Worm (Caenorhabditis elegans) whole organism, L1 larva: ENCODE data around the gene srxa-13.

Experiments
- ceh-82 ChIP-seq, 3 experiments: fragments of 150-350 bp in 1 of 3; sonication (generic microtip) in 2 of 3; optimal IDR thresholded peaks; 2 replicates each; lab custom pipeline; 2014 to 2017; ENCODE audit warnings: missing biosample characterization in 3 of 3, missing genetic modification characterization in 3 of 3
- dsc-1 ChIP-seq: sonication (generic microtip); optimal IDR thresholded peaks from 2 replicates; lab custom pipeline; 2016; ENCODE audit warnings: mild to moderate bottlenecking, missing genetic modification characterization, missing compliant biosample characterization
- lsy-2 ChIP-seq, 2 experiments: fragments of 150-350 bp; optimal IDR thresholded peaks; 2 replicates each; lab custom pipeline; 2014; ENCODE audit warnings: missing biosample characterization in 2 of 2, missing genetic modification characterization in 2 of 2
- mdl-1 ChIP-seq, 2 experiments: fragments of 150-350 bp; optimal IDR thresholded peaks; 2 replicates each; lab custom pipeline; 2014 to 2017; ENCODE audit warnings: missing biosample characterization in 2 of 2, missing genetic modification characterization in 2 of 2, inconsistent platforms in 1 of 2
- tbx-2 ChIP-seq: sonication (generic microtip); optimal IDR thresholded peaks from 2 replicates; lab custom pipeline; 2016; ENCODE audit warnings: missing genetic modification characterization, missing compliant biosample characterization
- unc-62 ChIP-seq: fragments of 150-350 bp; optimal IDR thresholded peaks from 2 replicates; lab custom pipeline; 2014; ENCODE audit warnings: missing biosample characterization, missing genetic modification reagents, missing genetic modification characterization

DNA sequence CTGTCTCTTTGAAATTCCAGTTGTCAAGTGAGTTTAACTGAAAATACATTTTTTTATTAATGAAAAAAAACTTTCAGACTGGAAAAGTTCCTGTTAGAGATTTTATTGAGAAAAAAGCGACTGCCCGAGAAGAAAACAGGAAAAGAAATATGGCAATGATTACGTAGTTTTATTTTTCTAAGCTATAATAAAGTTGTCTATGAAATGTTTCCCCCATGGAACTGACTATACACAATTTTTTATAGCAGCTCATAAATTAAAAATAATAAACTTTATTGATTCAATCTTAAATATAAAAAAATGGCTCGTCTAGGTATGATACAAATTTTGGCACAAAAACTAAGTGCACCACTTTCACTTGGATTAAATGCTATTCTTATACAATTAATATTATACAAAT is 27.1 kb upstream of the srxa-13 start, which contains the start of gene C06B3.1:
- no peak for TF ChIP-seq unc-62 (GFP tag; lab: Kevin White, UChicago)
- TF ChIP-seq mdl-1 (tag; optimal IDR thresholded peaks at IDR 0.05; lab: Kevin White, UChicago): no peak
- TF ChIP-seq dsc-1 (tag; lab: Kevin White, UChicago): no peak
- no peak for TF ChIP-seq ceh-82 (tag; optimal IDR thresholded peaks at IDR 0.05; lab: Kevin White, UChicago)
- TF ChIP-seq lsy-2 (tag; optimal IDR thresholded peaks at IDR 0.05; lab: Kevin White, UChicago): no peak
- TF ChIP-seq tbx-2: no peak
